Worm (Caenorhabditis elegans) whole organism, late embryonic: ENCODE measurements around the gene orai-1.

Experiments used
- C38D4.7 ChIP-seq: fragments of 200-800 bp; sonication (Bioruptor generic); optimal IDR thresholded peaks from 2 replicates; lab custom pipeline; 2018; ENCODE audit warnings: mild to moderate bottlenecking, missing genetic modification characterization, moderate library complexity, missing compliant biosample characterization
- K09A11.1 ChIP-seq: sonication (generic microtip); optimal IDR thresholded peaks from 2 replicates; lab custom pipeline; 2017; ENCODE audit warnings: antibody characterized with exemption, mild to moderate bottlenecking, missing genetic modification characterization, missing compliant biosample characterization; ENCODE audit not compliant: insufficient read depth
- Y22D7AL.16 ChIP-seq: sonication (generic microtip); optimal IDR thresholded peaks from 2 replicates; lab custom pipeline; 2016; ENCODE audit warnings: missing genetic modification characterization, missing compliant biosample characterization
- ama-1 ChIP-seq: fragments of 150-350 bp; optimal IDR thresholded peaks from 2 replicates; lab custom pipeline; 2014
- ceh-14 ChIP-seq: sonication (generic microtip); optimal IDR thresholded peaks from 2 replicates; lab custom pipeline; 2016; ENCODE audit warnings: missing genotype, missing genetic modification characterization, missing compliant biosample characterization
- ceh-18 ChIP-seq: sonication (generic microtip); optimal IDR thresholded peaks from 2 replicates; lab custom pipeline; 2016; ENCODE audit warnings: missing genetic modification characterization, missing compliant biosample characterization
- ceh-19 ChIP-seq: fragments of 200-800 bp; sonication (Bioruptor generic); optimal IDR thresholded peaks from 2 replicates; lab custom pipeline; 2018; ENCODE audit warnings: mild to moderate bottlenecking, missing genetic modification characterization, missing compliant biosample characterization
- ceh-2 ChIP-seq: sonication (generic microtip); optimal IDR thresholded peaks from 2 replicates; lab custom pipeline; 2016; ENCODE audit warnings: missing genotype, missing genetic modification characterization, missing compliant biosample characterization
- ceh-31 ChIP-seq: sonication (generic microtip); optimal IDR thresholded peaks from 2 replicates; lab custom pipeline; 2016; ENCODE audit warnings: missing genetic modification characterization, missing compliant biosample characterization
- ceh-34 ChIP-seq: sonication (generic microtip); optimal IDR thresholded peaks from 2 replicates; lab custom pipeline; 2016; ENCODE audit warnings: mild to moderate bottlenecking, missing genetic modification characterization, missing compliant biosample characterization
- ceh-45 ChIP-seq: fragments of 200-800 bp; sonication (Bioruptor generic); IDR thresholded peaks from 2 replicates; pipeline ENCODE4 v1.3.6; 2022; ENCODE audit warnings: missing genetic modification reagents, missing genetic modification characterization, missing compliant biosample characterization
- ceh-48 ChIP-seq: sonication (generic microtip); optimal IDR thresholded peaks from 2 replicates; lab custom pipeline; 2016; ENCODE audit warnings: missing genetic modification characterization, inconsistent platforms, missing compliant biosample characterization
- ceh-9 ChIP-seq: sonication (generic microtip); optimal IDR thresholded peaks from 2 replicates; lab custom pipeline; 2016; ENCODE audit warnings: mild to moderate bottlenecking, missing genetic modification characterization, inconsistent platforms, missing compliant biosample characterization
- che-1 ChIP-seq: sonication (generic microtip); optimal IDR thresholded peaks from 2 replicates; lab custom pipeline; 2016; ENCODE audit warnings: mild to moderate bottlenecking, missing genetic modification characterization, missing compliant biosample characterization
- dve-1 ChIP-seq: sonication (generic microtip); optimal IDR thresholded peaks from 2 replicates; lab custom pipeline; 2017; ENCODE audit warnings: antibody characterized with exemption, mild to moderate bottlenecking, missing genetic modification characterization, missing compliant biosample characterization
- eyg-1 ChIP-seq: sonication (generic microtip); optimal IDR thresholded peaks from 2 replicates; lab custom pipeline; 2016; ENCODE audit warnings: missing genotype, missing genetic modification characterization, missing compliant biosample characterization
- fkh-10 ChIP-seq: fragments of 150-350 bp; optimal IDR thresholded peaks from 2 replicates; lab custom pipeline; 2014; ENCODE audit warnings: missing biosample characterization, missing genetic modification reagents, missing genetic modification characterization
- fkh-6 ChIP-seq: sonication (generic microtip); optimal IDR thresholded peaks from 2 replicates; lab custom pipeline; 2016; ENCODE audit warnings: missing genetic modification characterization, missing compliant biosample characterization
- hlh-6 ChIP-seq: sonication (generic microtip); optimal IDR thresholded peaks from 2 replicates; lab custom pipeline; 2016; ENCODE audit warnings: missing genotype, missing genetic modification characterization, missing compliant biosample characterization
- lim-6 ChIP-seq: sonication (generic microtip); optimal IDR thresholded peaks from 2 replicates; lab custom pipeline; 2016; ENCODE audit warnings: missing genetic modification characterization, missing compliant biosample characterization
- nfya-1 ChIP-seq: sonication (generic microtip); optimal IDR thresholded peaks from 2 replicates; lab custom pipeline; 2017; ENCODE audit warnings: missing genetic modification characterization, mild to moderate bottlenecking, missing compliant biosample characterization, antibody characterized with exemption, moderate library complexity
- nhr-11 ChIP-seq: fragments of 150-350 bp; optimal IDR thresholded peaks from 2 replicates; lab custom pipeline; 2014; ENCODE audit warnings: missing biosample characterization, missing genetic modification characterization
- odd-2 ChIP-seq: sonication (generic microtip); optimal IDR thresholded peaks from 2 replicates; lab custom pipeline; 2017; ENCODE audit warnings: antibody characterized with exemption, mild to moderate bottlenecking, missing genetic modification characterization, missing compliant biosample characterization
- pag-3 ChIP-seq: sonication (generic microtip); optimal IDR thresholded peaks from 2 replicates; lab custom pipeline; 2016; ENCODE audit warnings: missing compliant biosample characterization, missing genetic modification characterization, borderline replicate concordance
- pax-1 ChIP-seq: fragments of 150-350 bp; optimal IDR thresholded peaks from 2 replicates; lab custom pipeline; 2014; ENCODE audit warnings: missing biosample characterization, missing genetic modification characterization
- pha-4 ChIP-seq: fragments of 150-350 bp; optimal IDR thresholded peaks from 2 replicates; lab custom pipeline; 2018; ENCODE audit warnings: missing biosample characterization, missing genetic modification reagents, missing genetic modification characterization
- pqm-1 ChIP-seq: sonication (generic microtip); optimal IDR thresholded peaks from 2 replicates; lab custom pipeline; 2016; ENCODE audit warnings: missing genetic modification characterization, missing compliant biosample characterization
- rnt-1 ChIP-seq: sonication (generic microtip); optimal IDR thresholded peaks from 2 replicates; lab custom pipeline; 2016; ENCODE audit warnings: missing genetic modification characterization, missing compliant biosample characterization
- sdc-2 ChIP-seq: sonication (generic microtip); optimal IDR thresholded peaks from 2 replicates; lab custom pipeline; 2016; ENCODE audit warnings: missing genotype, missing genetic modification characterization, missing compliant biosample characterization
- sox-4 ChIP-seq: sonication (generic microtip); optimal IDR thresholded peaks from 2 replicates; lab custom pipeline; 2017; ENCODE audit warnings: mild to moderate bottlenecking, missing genetic modification characterization, inconsistent platforms, missing compliant biosample characterization
- tbx-2 ChIP-seq: sonication (generic microtip); optimal IDR thresholded peaks from 2 replicates; lab custom pipeline; 2016; ENCODE audit warnings: missing genetic modification characterization, missing compliant biosample characterization
- unc-42 ChIP-seq: sonication (generic microtip); optimal IDR thresholded peaks from 2 replicates; lab custom pipeline; 2016; ENCODE audit warnings: missing genotype, missing genetic modification characterization, missing compliant biosample characterization
- unc-86 ChIP-seq: sonication (generic microtip); optimal IDR thresholded peaks from 2 replicates; lab custom pipeline; 2016; ENCODE audit warnings: missing genetic modification characterization, missing compliant biosample characterization
- ztf-16 ChIP-seq: sonication (generic microtip); optimal IDR thresholded peaks from 2 replicates; lab custom pipeline; 2017; ENCODE audit warnings: missing genetic modification characterization, missing compliant biosample characterization

The orai-1 gene

ce11 chrIII:668303-668893 lies 21.8 kb downstream of the orai-1 start, which contains the start of gene W02B3.3 (continued):
- TF ChIP-seq fkh-10 (GFP tag; lab: Kevin White, UChicago) (peak; percentile 21), hlh-6 (tag; lab: Kevin White, UChicago) (peak; percentile 43), ceh-18 (tag; lab: Kevin White, UChicago) (peak; percentile 84)

- TF ChIP-seq unc-42 (tag; lab: Kevin White, UChicago) (peak; percentile 97), ceh-34 (tag; lab: Kevin White, UChicago) (peak; percentile 32), ceh-48 (tag; lab: Kevin White, UChicago) (peak; percentile 90), ceh-19 (GFP tag; lab: Kevin White, UChicago) (no peak), che-1 (tag; lab: Kevin White, UChicago) (no peak), odd-2 (no peak), ceh-31 (tag; lab: Kevin White, UChicago) (peak; percentile 80), Y22D7AL.16 (tag; lab: Kevin White, UChicago) (peak; percentile 26), pha-4 (tag; lab: Kevin White, UChicago) (no peak), ceh-45 (GFP tag; lab: Robert Waterston, UW) (no peak), nfya-1 (tag; lab: Kevin White, UChicago) (peak; percentile 65), ceh-18 (tag; lab: Kevin White, UChicago) (peak; percentile 22), dve-1 (tag; lab: Kevin White, UChicago) (no peak), tbx-2 (peak; percentile 46), ama-1 (no peak), sox-4 (no peak), ceh-14 (tag; lab: Kevin White, UChicago) (peak; percentile 67)
Observed at ce11 chrIII:670994-671393, 24.4 kb downstream of the orai-1 start.

DNA sequence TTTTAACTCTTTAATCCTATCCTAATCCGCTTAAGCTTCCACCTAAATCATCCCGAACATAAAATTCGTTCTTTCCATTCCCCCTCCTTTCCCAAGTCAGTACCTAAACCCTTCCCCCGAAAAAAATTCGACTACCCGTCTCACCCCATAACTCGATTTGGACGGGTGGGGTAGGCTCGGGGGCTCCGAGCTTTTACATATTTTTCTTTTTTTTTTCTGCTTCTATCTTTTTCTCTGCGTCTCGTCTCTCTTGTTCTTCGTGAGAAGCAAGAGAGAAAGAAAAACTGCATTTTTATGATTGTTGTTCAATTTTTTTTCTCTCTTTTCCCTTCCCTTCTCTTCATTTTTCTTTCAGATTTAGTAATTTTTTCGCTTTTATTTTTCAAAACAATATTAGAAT lies 28.9 kb downstream of the orai-1 start:
- TF ChIP-seq unc-42 (tag; lab: Kevin White, UChicago), result peak; percentile 97
- no peak for TF ChIP-seq pag-3 (tag; lab: Kevin White, UChicago)

DNA sequence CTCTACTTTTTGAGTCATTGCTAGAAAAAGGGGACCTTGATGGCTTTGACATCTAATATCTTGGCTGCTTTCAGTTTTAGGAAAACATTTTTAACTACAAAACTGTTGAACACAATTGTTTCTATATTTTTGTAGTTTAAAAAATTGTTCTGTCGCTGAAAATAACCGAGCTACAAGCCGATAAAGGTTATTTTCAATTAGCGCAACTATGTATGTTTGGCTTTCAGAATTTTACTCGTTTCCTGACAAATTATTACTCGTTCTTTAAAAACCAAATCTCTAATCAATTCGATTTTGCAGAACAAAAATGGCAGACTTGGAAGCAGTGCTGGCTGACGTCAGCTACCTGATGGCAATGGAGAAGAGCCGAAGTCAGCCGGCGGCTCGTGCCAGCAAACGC lies 29.3 kb downstream of the orai-1 start, which contains the start of gene grk-2:
Gene grk-2, plus strand, starts transcription at position 301 of the 400 bp plus-strand sequence.
- TF ChIP-seq ceh-2 (tag; lab: Kevin White, UChicago) (no peak), eyg-1 (tag; lab: Kevin White, UChicago) (no peak), pax-1 (no peak), lim-6 (no peak), pag-3 (tag; lab: Kevin White, UChicago) (no peak), ceh-34 (tag; lab: Kevin White, UChicago) (no peak), rnt-1 (no peak), sdc-2 (tag; lab: Kevin White, UChicago) (no peak), ceh-14 (tag; lab: Kevin White, UChicago) (no peak), ceh-9 (no peak), nhr-11 (tag; lab: Kevin White, UChicago) (no peak), K09A11.1 (no peak), unc-42 (tag; lab: Kevin White, UChicago) (no peak), unc-86 (tag; lab: Kevin White, UChicago) (no peak)

DNA sequence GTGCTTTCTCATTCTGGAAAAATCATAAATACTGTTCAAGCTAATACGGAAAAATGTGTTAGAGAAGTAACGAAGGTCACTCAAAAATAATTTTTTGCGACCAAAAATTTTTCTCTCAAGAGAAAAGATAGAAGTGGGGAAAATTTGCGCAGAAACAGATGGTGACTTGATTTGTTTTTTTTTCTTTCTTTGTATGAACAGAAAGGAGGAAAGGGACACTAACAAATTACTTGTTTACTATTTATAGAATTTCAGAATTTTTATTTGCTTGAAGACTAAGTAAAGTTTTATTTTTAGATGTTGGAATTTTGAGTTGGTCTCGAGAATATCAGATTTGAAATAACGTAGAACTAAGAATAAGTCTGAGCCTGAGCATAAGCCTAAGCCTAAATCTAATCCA lies 36.8 kb downstream of the orai-1 start, which contains the start of gene W02B3.4:
Gene W02B3.4, minus strand, starts transcription at position 101 of the 400 bp plus-strand sequence.
- no peak for TF ChIP-seq fkh-6 (tag; lab: Kevin White, UChicago)
- no peak for TF ChIP-seq ceh-45 (GFP tag; lab: Robert Waterston, UW)
- no peak for TF ChIP-seq ztf-16 (tag; lab: Kevin White, UChicago)
- TF ChIP-seq C38D4.7 (GFP tag; lab: Kevin White, UChicago), result no peak
- no peak for TF ChIP-seq pqm-1 (tag; lab: Kevin White, UChicago)
- TF ChIP-seq ceh-34 (tag; lab: Kevin White, UChicago), result no peak
